Worm (Caenorhabditis elegans) whole organism, late embryonic: ENCODE data around the gene M163.11.

Experiments used
- C38D4.7 ChIP-seq: fragments of 200-800 bp; sonication (Bioruptor generic); optimal IDR thresholded peaks from 2 replicates; lab custom pipeline; 2018; ENCODE audit warnings: mild to moderate bottlenecking, missing genetic modification characterization, moderate library complexity, missing compliant biosample characterization
- K02D7.2 ChIP-seq: sonication (generic microtip); optimal IDR thresholded peaks from 2 replicates; lab custom pipeline; 2017; ENCODE audit warnings: mild to moderate bottlenecking, missing genetic modification characterization, missing compliant biosample characterization
- K09A11.1 ChIP-seq: sonication (generic microtip); optimal IDR thresholded peaks from 2 replicates; lab custom pipeline; 2017; ENCODE audit warnings: antibody characterized with exemption, mild to moderate bottlenecking, missing genetic modification characterization, missing compliant biosample characterization; ENCODE audit not compliant: insufficient read depth
- T23F11.4 ChIP-seq: fragments of 200-800 bp; sonication (Bioruptor generic); optimal IDR thresholded peaks from 2 replicates; lab custom pipeline; 2018; ENCODE audit warnings: mild to moderate bottlenecking, missing genetic modification characterization, missing compliant biosample characterization
- Y22D7AL.16 ChIP-seq: sonication (generic microtip); optimal IDR thresholded peaks from 2 replicates; lab custom pipeline; 2016; ENCODE audit warnings: missing genetic modification characterization, missing compliant biosample characterization
- ama-1 ChIP-seq: fragments of 150-350 bp; optimal IDR thresholded peaks from 2 replicates; lab custom pipeline; 2014
- ceh-14 ChIP-seq: sonication (generic microtip); optimal IDR thresholded peaks from 2 replicates; lab custom pipeline; 2016; ENCODE audit warnings: missing genotype, missing genetic modification characterization, missing compliant biosample characterization
- ceh-18 ChIP-seq: sonication (generic microtip); optimal IDR thresholded peaks from 2 replicates; lab custom pipeline; 2016; ENCODE audit warnings: missing genetic modification characterization, missing compliant biosample characterization
- ceh-2 ChIP-seq: sonication (generic microtip); optimal IDR thresholded peaks from 2 replicates; lab custom pipeline; 2016; ENCODE audit warnings: missing genotype, missing genetic modification characterization, missing compliant biosample characterization
- ceh-22 ChIP-seq: sonication (generic microtip); optimal IDR thresholded peaks from 2 replicates; lab custom pipeline; 2017; ENCODE audit warnings: missing biosample characterization, missing genetic modification characterization
- ceh-24 ChIP-seq: sonication (generic microtip); optimal IDR thresholded peaks from 2 replicates; lab custom pipeline; 2016; ENCODE audit warnings: mild to moderate bottlenecking, missing genetic modification characterization, missing compliant biosample characterization
- ceh-31 ChIP-seq: sonication (generic microtip); optimal IDR thresholded peaks from 2 replicates; lab custom pipeline; 2016; ENCODE audit warnings: missing genetic modification characterization, missing compliant biosample characterization
- ceh-34 ChIP-seq: sonication (generic microtip); optimal IDR thresholded peaks from 2 replicates; lab custom pipeline; 2016; ENCODE audit warnings: mild to moderate bottlenecking, missing genetic modification characterization, missing compliant biosample characterization
- ceh-45 ChIP-seq: fragments of 200-800 bp; sonication (Bioruptor generic); IDR thresholded peaks from 2 replicates; pipeline ENCODE4 v1.3.6; 2022; ENCODE audit warnings: missing genetic modification reagents, missing genetic modification characterization, missing compliant biosample characterization
- ceh-48 ChIP-seq: sonication (generic microtip); optimal IDR thresholded peaks from 2 replicates; lab custom pipeline; 2016; ENCODE audit warnings: missing genetic modification characterization, inconsistent platforms, missing compliant biosample characterization
- ceh-6 ChIP-seq: fragments of 200-800 bp; sonication (Bioruptor generic); optimal IDR thresholded peaks from 2 replicates; lab custom pipeline; 2018; ENCODE audit warnings: mild to moderate bottlenecking, missing genetic modification characterization, missing compliant biosample characterization
- dmd-4 ChIP-seq: sonication (generic microtip); optimal IDR thresholded peaks from 2 replicates; lab custom pipeline; 2016; ENCODE audit warnings: borderline replicate concordance, missing genetic modification characterization, missing compliant biosample characterization
- dve-1 ChIP-seq: sonication (generic microtip); optimal IDR thresholded peaks from 2 replicates; lab custom pipeline; 2017; ENCODE audit warnings: antibody characterized with exemption, mild to moderate bottlenecking, missing genetic modification characterization, missing compliant biosample characterization
- elt-2 ChIP-seq: sonication (generic microtip); optimal IDR thresholded peaks from 2 replicates; lab custom pipeline; 2016; ENCODE audit warnings: missing genetic modification reagents, missing genetic modification characterization, missing compliant biosample characterization
- eyg-1 ChIP-seq: sonication (generic microtip); optimal IDR thresholded peaks from 2 replicates; lab custom pipeline; 2016; ENCODE audit warnings: missing genotype, missing genetic modification characterization, missing compliant biosample characterization
- fax-1 ChIP-seq: sonication (generic microtip); optimal IDR thresholded peaks from 2 replicates; lab custom pipeline; 2016; ENCODE audit warnings: missing genotype, missing genetic modification characterization, missing compliant biosample characterization
- gmeb-2 ChIP-seq: sonication (generic microtip); optimal IDR thresholded peaks from 2 replicates; lab custom pipeline; 2016; ENCODE audit warnings: missing genetic modification characterization, inconsistent platforms, missing compliant biosample characterization
- hlh-13 ChIP-seq: fragments of 200-800 bp; sonication (Bioruptor generic); optimal IDR thresholded peaks from 2 replicates; lab custom pipeline; 2018; ENCODE audit warnings: mild to moderate bottlenecking, missing genetic modification characterization, missing compliant biosample characterization
- hlh-30 ChIP-seq: sonication (generic microtip); optimal IDR thresholded peaks from 2 replicates; lab custom pipeline; 2017; ENCODE audit warnings: antibody characterized with exemption, missing genetic modification characterization, missing compliant biosample characterization; ENCODE audit not compliant: insufficient read depth
- hlh-8 ChIP-seq: sonication (generic microtip); optimal IDR thresholded peaks from 2 replicates; lab custom pipeline; 2016; ENCODE audit warnings: missing genotype, missing genetic modification characterization, missing compliant biosample characterization
- lim-6 ChIP-seq: sonication (generic microtip); optimal IDR thresholded peaks from 2 replicates; lab custom pipeline; 2016; ENCODE audit warnings: missing genetic modification characterization, missing compliant biosample characterization
- lin-11 ChIP-seq: fragments of 200-800 bp; sonication (Bioruptor generic); optimal IDR thresholded peaks from 2 replicates; lab custom pipeline; 2018; ENCODE audit warnings: mild to moderate bottlenecking, missing genetic modification characterization, missing compliant biosample characterization
- mec-3 ChIP-seq: sonication (generic microtip); optimal IDR thresholded peaks from 2 replicates; lab custom pipeline; 2016; ENCODE audit warnings: borderline replicate concordance, missing genetic modification characterization, missing compliant biosample characterization
- nfya-1 ChIP-seq: sonication (generic microtip); optimal IDR thresholded peaks from 2 replicates; lab custom pipeline; 2017; ENCODE audit warnings: missing genetic modification characterization, mild to moderate bottlenecking, missing compliant biosample characterization, antibody characterized with exemption, moderate library complexity
- nhr-11 ChIP-seq: fragments of 150-350 bp; optimal IDR thresholded peaks from 2 replicates; lab custom pipeline; 2014; ENCODE audit warnings: missing biosample characterization, missing genetic modification characterization
- nhr-232 ChIP-seq: sonication (generic microtip); optimal IDR thresholded peaks from 2 replicates; lab custom pipeline; 2016; ENCODE audit warnings: missing genetic modification characterization, missing compliant biosample characterization
- odd-2 ChIP-seq: sonication (generic microtip); optimal IDR thresholded peaks from 2 replicates; lab custom pipeline; 2017; ENCODE audit warnings: antibody characterized with exemption, mild to moderate bottlenecking, missing genetic modification characterization, missing compliant biosample characterization
- pha-2 ChIP-seq: sonication (generic microtip); optimal IDR thresholded peaks from 2 replicates; lab custom pipeline; 2017; ENCODE audit warnings: mild to moderate bottlenecking, missing genetic modification characterization, missing compliant biosample characterization
- pros-1 ChIP-seq: fragments of 150-350 bp; optimal IDR thresholded peaks from 2 replicates; lab custom pipeline; 2014; ENCODE audit warnings: missing biosample characterization, missing genetic modification reagents, missing genetic modification characterization
- ref-2 ChIP-seq: sonication (generic microtip); optimal IDR thresholded peaks from 2 replicates; lab custom pipeline; 2016; ENCODE audit warnings: missing genetic modification characterization, missing compliant biosample characterization
- rnt-1 ChIP-seq: sonication (generic microtip); optimal IDR thresholded peaks from 2 replicates; lab custom pipeline; 2016; ENCODE audit warnings: missing genetic modification characterization, missing compliant biosample characterization
- sdc-2 ChIP-seq: sonication (generic microtip); optimal IDR thresholded peaks from 2 replicates; lab custom pipeline; 2016; ENCODE audit warnings: missing genotype, missing genetic modification characterization, missing compliant biosample characterization
- sox-2 ChIP-seq: fragments of 200-800 bp; sonication (Bioruptor generic); IDR thresholded peaks from 2 replicates; pipeline ENCODE4 v1.3.6; 2022; ENCODE audit warnings: missing genetic modification reagents, missing genetic modification characterization, missing compliant biosample characterization
- sox-4 ChIP-seq: sonication (generic microtip); optimal IDR thresholded peaks from 2 replicates; lab custom pipeline; 2017; ENCODE audit warnings: mild to moderate bottlenecking, missing genetic modification characterization, inconsistent platforms, missing compliant biosample characterization
- tbx-2 ChIP-seq: sonication (generic microtip); optimal IDR thresholded peaks from 2 replicates; lab custom pipeline; 2016; ENCODE audit warnings: missing genetic modification characterization, missing compliant biosample characterization
- unc-3 ChIP-seq, 2 experiments: fragments of 200-800 bp in 1 of 2; sonication (Bioruptor generic) in 1 of 2; sonication (generic microtip) in 1 of 2; conservative IDR thresholded peaks in 1 of 2; optimal IDR thresholded peaks in 1 of 2; 2 replicates each; pipeline versions ENCODE4 v1.3.6 to Lab custom; 2016 to 2022; ENCODE audit warnings: missing compliant biosample characterization in 2 of 2, missing genetic modification characterization in 2 of 2, missing genetic modification reagents in 1 of 2
- unc-42 ChIP-seq: sonication (generic microtip); optimal IDR thresholded peaks from 2 replicates; lab custom pipeline; 2016; ENCODE audit warnings: missing genotype, missing genetic modification characterization, missing compliant biosample characterization

The M163.11 gene

DNA sequence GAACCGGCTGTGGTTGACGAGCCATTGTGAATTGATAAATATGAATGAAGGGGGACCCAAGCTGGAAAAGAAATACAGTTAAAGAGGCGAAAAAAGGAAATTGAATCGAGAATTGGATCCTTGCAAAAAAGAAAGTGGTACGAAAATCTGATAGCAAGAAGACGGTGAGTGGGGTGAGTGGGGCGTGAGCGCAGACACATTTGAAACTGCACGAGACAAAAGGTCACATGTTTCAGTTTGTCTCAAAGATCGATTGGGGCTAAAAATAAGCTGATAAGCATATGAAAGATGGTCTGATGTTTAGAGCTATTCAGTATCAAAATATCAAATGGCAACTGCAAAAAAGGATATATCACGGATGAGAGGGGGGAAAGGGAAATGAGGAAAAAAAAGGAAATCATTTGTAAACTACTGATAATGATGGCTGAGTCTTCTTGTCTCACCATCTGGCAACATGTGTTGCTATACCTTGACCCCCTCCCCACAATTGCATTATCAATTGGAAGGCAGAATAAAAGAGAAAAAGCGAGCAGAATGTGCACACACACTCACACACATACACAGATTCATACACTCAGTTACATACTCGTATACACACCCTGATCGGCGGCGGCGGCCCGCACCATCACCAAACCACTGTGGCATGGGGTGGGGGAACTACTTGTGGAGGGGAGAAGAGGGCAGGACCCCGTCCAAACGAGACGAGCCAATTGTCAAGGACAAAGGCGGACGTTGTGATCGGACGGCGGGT is 24.8 kb downstream of the M163.11 start, which contains the start of gene M163.1:
Gene M163.1, minus strand, starts transcription at position 25 of the 751 bp plus-strand sequence.
- TF ChIP-seq sox-2 (GFP tag; lab: Robert Waterston, UW) (peak; percentile 3; the same call in 1 of the 2 replicates), unc-42 (tag; lab: Kevin White, UChicago) (peak; percentile 3), ceh-2 (peak; percentile 22), nfya-1 (peak; percentile 13), tbx-2 (tag; lab: Kevin White, UChicago) (peak; percentile 56), hlh-8 (tag; lab: Kevin White, UChicago) (peak; percentile 15), nhr-232 (tag; lab: Kevin White, UChicago) (peak; percentile 3), pros-1 (tag; lab: Kevin White, UChicago) (peak; percentile 10), ceh-6 (GFP tag; lab: Kevin White, UChicago) (peak; percentile 37), rnt-1 (tag; lab: Kevin White, UChicago) (peak; percentile 36), sdc-2 (tag; lab: Kevin White, UChicago) (peak; percentile 38), odd-2 (tag; lab: Kevin White, UChicago) (no peak), ceh-31 (tag; lab: Kevin White, UChicago) (peak; percentile 16), ceh-18 (tag; lab: Kevin White, UChicago) (peak; percentile 0), eyg-1 (tag; lab: Kevin White, UChicago) (peak; percentile 22), ceh-45 (GFP tag; lab: Robert Waterston, UW) (no peak), dve-1 (tag; lab: Kevin White, UChicago) (no peak), ama-1 (lab: Kevin White, UChicago) (no peak), hlh-30 (tag; lab: Kevin White, UChicago) (peak; percentile 1)
- TF ChIP-seq, all 69 proteins: peak for 15

- TF ChIP-seq ref-2 (tag; lab: Kevin White, UChicago) (peak; percentile 33), elt-2 (peak; percentile 68), hlh-13 (GFP tag; lab: Kevin White, UChicago) (no peak), K02D7.2 (tag; lab: Kevin White, UChicago) (no peak), ceh-18 (tag; lab: Kevin White, UChicago) (no peak)
These were observed 25.3 kb downstream of the M163.11 start for ce11 chrX:14504551-14504902.

ce11 chrX:14505578-14506353 is 26.6 kb downstream of the M163.11 start:
- TF ChIP-seq nfya-1 (no peak), eyg-1 (tag; lab: Kevin White, UChicago) (no peak), nhr-11 (no peak), sox-2 (GFP tag; lab: Robert Waterston, UW) (no peak), fax-1 (no peak), ceh-6 (GFP tag; lab: Kevin White, UChicago) (no peak), C38D4.7 (GFP tag; lab: Kevin White, UChicago) (no peak), ceh-18 (tag; lab: Kevin White, UChicago) (peak; percentile 53), ceh-34 (tag; lab: Kevin White, UChicago) (no peak), unc-3 (GFP tag; conservative IDR thresholded peaks at IDR 0.05; lab: Robert Waterston, UW) (no peak), unc-3 (tag; optimal IDR thresholded peaks at IDR 0.05; lab: Kevin White, UChicago) (no peak), hlh-8 (tag; lab: Kevin White, UChicago) (no peak), gmeb-2 (tag; lab: Kevin White, UChicago) (no peak), pha-2 (tag; lab: Kevin White, UChicago) (no peak), dve-1 (tag; lab: Kevin White, UChicago) (peak; percentile 25), unc-42 (tag; lab: Kevin White, UChicago) (no peak), ceh-14 (tag; lab: Kevin White, UChicago) (no peak), odd-2 (tag; lab: Kevin White, UChicago) (no peak), ceh-45 (GFP tag; lab: Robert Waterston, UW) (no peak), mec-3 (no peak), ref-2 (tag; lab: Kevin White, UChicago) (peak; percentile 34), ceh-24 (tag; lab: Kevin White, UChicago) (no peak), lin-11 (tag; lab: Kevin White, UChicago) (no peak), ceh-48 (tag; lab: Kevin White, UChicago) (no peak), pros-1 (tag; lab: Kevin White, UChicago) (no peak), nhr-232 (tag; lab: Kevin White, UChicago) (no peak), lim-6 (tag; lab: Kevin White, UChicago) (no peak), ceh-22 (tag; lab: Kevin White, UChicago) (no peak), dmd-4 (tag; lab: Kevin White, UChicago) (no peak), ama-1 (lab: Kevin White, UChicago) (no peak), Y22D7AL.16 (tag; lab: Kevin White, UChicago) (no peak), K09A11.1 (tag; lab: Kevin White, UChicago) (no peak), sox-4 (tag; lab: Kevin White, UChicago) (no peak), T23F11.4 (GFP tag; lab: Kevin White, UChicago) (no peak)
